Worm (Caenorhabditis elegans): ENCODE results near the gene erp-44.2.
A peak's percentile ranks its signal among the peaks of the same experiment; 100 is the strongest.

erp-44.2 gene

DNA sequence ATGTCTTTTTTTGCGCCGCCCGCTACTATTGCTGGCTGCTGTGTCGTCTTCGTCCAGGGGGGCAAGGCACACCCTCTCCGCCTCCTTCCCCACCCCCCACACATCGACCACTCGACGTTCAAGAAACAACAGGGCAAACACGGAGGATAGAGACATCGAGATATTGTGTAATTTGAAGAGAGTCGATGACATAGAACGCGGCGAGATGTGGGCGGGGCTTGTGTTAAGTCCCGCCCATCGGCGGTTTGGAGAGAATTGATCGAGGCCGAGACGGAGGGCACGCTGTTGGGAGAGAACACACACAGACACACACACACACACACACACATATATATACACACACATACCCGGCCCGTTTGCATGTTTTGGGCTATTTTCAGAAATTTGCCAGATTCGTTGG is 11.1 kb upstream of the erp-44.2 start:
- TF ChIP-seq pha-4 (tag; optimal IDR thresholded peaks at IDR 0.05) (peak; percentile 70), lin-39 (tag; optimal IDR thresholded peaks at IDR 0.05) (peak; percentile 70), ama-1 (optimal IDR thresholded peaks at IDR 0.05) (peak; percentile 47), sea-2 (GFP tag; optimal IDR thresholded peaks at IDR 0.05) (no peak), tbx-2 (tag; optimal IDR thresholded peaks at IDR 0.05) (peak; percentile 60), nhr-23 (tag; optimal IDR thresholded peaks at IDR 0.05) (peak; percentile 49), elt-1 (tag; optimal IDR thresholded peaks at IDR 0.05) (peak; percentile 11), R02D3.7 (tag; optimal IDR thresholded peaks at IDR 0.05) (no peak), lin-15B (tag; optimal IDR thresholded peaks at IDR 0.05) (peak; percentile 23), nfya-1 (tag; optimal IDR thresholded peaks at IDR 0.05; ENCODE audit: insufficient read depth) (peak; percentile 96), hmg-11 (tag; optimal IDR thresholded peaks at IDR 0.05) (peak; percentile 98), nhr-25 (tag; optimal IDR thresholded peaks at IDR 0.05) (peak; percentile 74), nhr-237 (tag; optimal IDR thresholded peaks at IDR 0.05) (no peak), jun-1 (tag; optimal IDR thresholded peaks at IDR 0.05) (peak; percentile 53), lsy-12 (tag; optimal IDR thresholded peaks at IDR 0.05) (peak; percentile 48), ceh-28 (tag; optimal IDR thresholded peaks at IDR 0.05) (peak; percentile 48), elt-2 (tag; optimal IDR thresholded peaks at IDR 0.05) (peak; percentile 63), pqm-1 (tag; optimal IDR thresholded peaks at IDR 0.05) (peak; percentile 16), unc-39 (tag; optimal IDR thresholded peaks at IDR 0.05) (no peak), mml-1 (tag; optimal IDR thresholded peaks at IDR 0.05) (no peak), snpc-4 (tag; optimal IDR thresholded peaks at IDR 0.05) (peak; percentile 59), nhr-43 (tag; optimal IDR thresholded peaks at IDR 0.05; ENCODE audit: poor library complexity, severe bottlenecking) (peak; percentile 39), skn-1 (tag; optimal IDR thresholded peaks at IDR 0.05) (peak; percentile 74)

DNA sequence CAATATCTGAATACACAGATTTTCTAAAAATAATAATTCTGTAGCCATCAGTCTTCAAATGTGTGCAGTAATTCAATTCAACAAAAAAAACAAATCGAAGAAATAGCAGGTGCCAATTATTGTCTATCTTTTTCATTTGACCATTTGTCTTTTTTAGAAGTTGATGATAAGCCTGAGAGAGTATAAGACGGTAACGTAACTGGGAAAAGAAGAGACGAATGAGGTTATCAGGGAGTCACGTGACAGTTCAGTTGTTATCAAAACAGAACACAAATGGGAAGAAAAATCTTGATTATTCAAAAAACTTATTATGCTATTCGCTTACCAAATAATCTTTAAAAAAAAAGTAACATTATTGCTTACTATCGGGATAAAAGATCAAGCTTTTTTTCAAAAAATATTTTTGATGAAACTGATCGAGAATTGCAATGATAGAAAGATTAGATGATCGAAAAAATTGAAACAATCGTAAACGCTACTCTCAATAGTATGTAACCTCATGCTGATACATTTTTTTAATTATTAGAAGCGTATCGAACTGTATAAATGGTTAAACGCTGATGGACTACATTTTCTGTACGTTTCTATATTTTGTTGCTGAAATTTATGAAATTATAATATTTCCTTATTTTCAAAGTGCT is 10.0 kb upstream of the erp-44.2 start:
- TF ChIP-seq lin-15B (tag; optimal IDR thresholded peaks at IDR 0.05) (no peak), egl-5 (tag; optimal IDR thresholded peaks at IDR 0.05) (no peak), nhr-23 (tag; optimal IDR thresholded peaks at IDR 0.05) (no peak), unc-62 (GFP tag; optimal IDR thresholded peaks at IDR 0.05) (no peak), R02D3.7 (tag; optimal IDR thresholded peaks at IDR 0.05) (no peak), elt-2 (tag; optimal IDR thresholded peaks at IDR 0.05) (peak; percentile 90), nhr-43 (tag; optimal IDR thresholded peaks at IDR 0.05; ENCODE audit: poor library complexity, severe bottlenecking) (no peak), nhr-25 (tag; optimal IDR thresholded peaks at IDR 0.05) (no peak), elt-3 (tag; optimal IDR thresholded peaks at IDR 0.05) (no peak), pqm-1 (tag; optimal IDR thresholded peaks at IDR 0.05) (peak; percentile 67), nfya-1 (tag; optimal IDR thresholded peaks at IDR 0.05; ENCODE audit: insufficient read depth) (no peak)

DNA sequence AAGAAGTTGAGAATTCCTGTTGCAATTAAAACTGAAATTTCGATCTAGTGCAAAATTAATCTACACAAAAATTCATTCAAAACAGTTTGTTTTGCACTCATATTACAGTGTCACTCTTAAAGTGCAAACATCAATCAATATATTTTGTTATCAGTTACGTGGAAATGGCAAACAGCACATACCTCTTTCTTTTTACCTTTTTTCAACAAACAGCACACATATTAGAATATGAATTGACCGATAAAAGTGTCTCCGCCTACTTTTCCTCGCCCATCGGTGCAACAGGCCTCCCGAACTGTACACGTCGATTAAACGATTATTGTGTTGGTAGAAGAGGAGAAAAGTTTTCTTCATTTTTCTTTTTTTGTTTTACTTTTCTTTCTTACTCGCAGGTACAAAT is 6.7 kb upstream of the erp-44.2 start:
- no peak for TF ChIP-seq nhr-77 (tag; optimal IDR thresholded peaks at IDR 0.05)
- peak; percentile 50 for TF ChIP-seq pha-4 (tag; optimal IDR thresholded peaks at IDR 0.05)
- TF ChIP-seq elt-2 (tag; optimal IDR thresholded peaks at IDR 0.05): peak; percentile 89
- peak; percentile 45 for TF ChIP-seq ceh-28 (tag; optimal IDR thresholded peaks at IDR 0.05)
- TF ChIP-seq fos-1 (tag; optimal IDR thresholded peaks at IDR 0.05): no peak
- no peak for TF ChIP-seq lsy-12 (tag; optimal IDR thresholded peaks at IDR 0.05)
- TF ChIP-seq pqm-1 (tag; optimal IDR thresholded peaks at IDR 0.05): peak; percentile 90

DNA sequence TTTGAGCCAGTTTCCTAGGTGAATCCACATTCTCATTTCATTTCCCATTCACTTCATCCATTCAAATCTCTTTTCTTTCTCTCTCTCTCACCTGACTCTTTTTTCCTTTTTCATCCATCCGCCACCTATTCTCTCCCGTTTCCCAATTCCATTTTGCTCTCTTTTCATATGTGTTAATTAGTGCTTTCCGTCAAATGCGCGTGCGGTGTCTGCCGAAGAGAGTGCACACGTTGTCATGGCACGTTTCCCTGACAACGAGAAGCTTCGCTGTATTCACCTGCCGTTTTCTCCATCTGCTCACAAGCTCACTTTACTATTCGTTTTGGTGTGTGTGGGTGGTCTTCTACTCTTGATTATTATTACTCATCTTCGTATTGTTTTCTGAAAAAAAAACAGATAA is 5.4 kb upstream of the erp-44.2 start:
- TF ChIP-seq ceh-9 (tag; optimal IDR thresholded peaks at IDR 0.05) (no peak), zag-1 (tag; optimal IDR thresholded peaks at IDR 0.05) (no peak), tbx-2 (tag; optimal IDR thresholded peaks at IDR 0.05) (no peak), unc-62 (GFP tag; optimal IDR thresholded peaks at IDR 0.05) (no peak), aly-2 (tag; optimal IDR thresholded peaks at IDR 0.05) (no peak), ceh-28 (tag; optimal IDR thresholded peaks at IDR 0.05) (no peak), nhr-237 (tag; optimal IDR thresholded peaks at IDR 0.05) (no peak), nhr-67 (tag; optimal IDR thresholded peaks at IDR 0.05) (no peak), hmg-11 (tag; optimal IDR thresholded peaks at IDR 0.05) (no peak), skn-1 (tag; optimal IDR thresholded peaks at IDR 0.05) (no peak), elt-2 (tag; optimal IDR thresholded peaks at IDR 0.05) (no peak), mdl-1 (tag; optimal IDR thresholded peaks at IDR 0.05) (no peak), elt-3 (tag; optimal IDR thresholded peaks at IDR 0.05) (no peak), R02D3.7 (tag; optimal IDR thresholded peaks at IDR 0.05) (no peak), daf-12 (tag; optimal IDR thresholded peaks at IDR 0.05) (no peak), ceh-82 (tag; optimal IDR thresholded peaks at IDR 0.05) (no peak), fos-1 (tag; optimal IDR thresholded peaks at IDR 0.05) (no peak)

Measured in whole organism, L3 larva.